Fruit fly (Drosophila melanogaster) whole organism, pupa: ENCODE results near the gene qm.

Experiments used
- CG10348 ChIP-seq: fragments of 200-800 bp; sonication (Bioruptor generic); IDR thresholded peaks from 2 replicates; pipeline ENCODE4 v1.3.6; 2022; ENCODE audit warnings: missing biosample characterization, missing genetic modification characterization
- CG12605 ChIP-seq: fragments of 200-800 bp; sonication (Bioruptor generic); IDR thresholded peaks from 2 replicates; pipeline ENCODE4 v1.3.6; 2022; ENCODE audit warnings: missing biosample characterization, missing genetic modification characterization
- CG13204 ChIP-seq: fragments of 200-800 bp; sonication (Bioruptor generic); optimal IDR thresholded peaks from 2 replicates; lab custom pipeline; 2018; ENCODE audit warnings: missing biosample characterization, mild to moderate bottlenecking, missing genetic modification characterization, moderate library complexity
- CG14655 ChIP-seq: fragments of 200-800 bp; sonication (Bioruptor generic); optimal IDR thresholded peaks from 3 replicates; lab custom pipeline; 2017; ENCODE audit warnings: mild to moderate bottlenecking, missing biosample characterization, missing genetic modification reagents, missing genetic modification characterization
- CG15710 ChIP-seq: fragments of 200-800 bp; sonication (Bioruptor generic); optimal IDR thresholded peaks from 2 replicates; lab custom pipeline; 2018; ENCODE audit warnings: missing biosample characterization, mild to moderate bottlenecking, missing genetic modification characterization, moderate library complexity
- CG17806 ChIP-seq: fragments of 200-800 bp; sonication (Bioruptor generic); optimal IDR thresholded peaks from 2 replicates; lab custom pipeline; 2018; ENCODE audit warnings: missing biosample characterization, mild to moderate bottlenecking, missing genetic modification characterization, moderate library complexity
- CG32121 ChIP-seq: fragments of 200-800 bp; sonication (Bioruptor generic); IDR thresholded peaks from 2 replicates; pipeline ENCODE4 v1.3.6; 2022; ENCODE audit warnings: missing biosample characterization, missing genetic modification characterization
- CG34367 ChIP-seq: fragments of 200-800 bp; sonication (Bioruptor generic); optimal IDR thresholded peaks from 2 replicates; lab custom pipeline; 2018; ENCODE audit warnings: missing biosample characterization, mild to moderate bottlenecking, missing genetic modification characterization
- CG4496 ChIP-seq: fragments of 200-800 bp; sonication (Bioruptor generic); IDR thresholded peaks from 3 replicates; pipeline ENCODE4 v1.3.6; 2022; ENCODE audit warnings: missing biosample characterization, missing genetic modification characterization
- CG8159 ChIP-seq: fragments of 200-800 bp; sonication (Bioruptor generic); optimal IDR thresholded peaks from 3 replicates; lab custom pipeline; 2018; ENCODE audit warnings: missing biosample characterization, mild to moderate bottlenecking, missing genetic modification characterization, moderate library complexity
- CG8301 ChIP-seq: fragments of 200-800 bp; sonication (Bioruptor generic); optimal IDR thresholded peaks from 2 replicates; lab custom pipeline; 2018; ENCODE audit warnings: missing biosample characterization, mild to moderate bottlenecking, missing genetic modification characterization
- CG9948 ChIP-seq: fragments of 200-800 bp; sonication (Bioruptor generic); optimal IDR thresholded peaks from 2 replicates; lab custom pipeline; 2018; ENCODE audit warnings: missing biosample characterization, mild to moderate bottlenecking, missing genetic modification characterization, moderate library complexity
- D1 ChIP-seq: fragments of 200-800 bp; sonication (Bioruptor generic); optimal IDR thresholded peaks from 2 replicates; lab custom pipeline; 2018; ENCODE audit warnings: missing biosample characterization, mild to moderate bottlenecking, missing genetic modification characterization, moderate library complexity
- EcR ChIP-seq: fragments of 200-800 bp; sonication (Bioruptor generic); optimal IDR thresholded peaks from 3 replicates; lab custom pipeline; 2019; ENCODE audit warnings: missing biosample characterization, missing genetic modification characterization, mild to moderate bottlenecking, moderate library complexity, missing genetic modification reagents
- Ets98B ChIP-seq: fragments of 200-800 bp; sonication (Bioruptor generic); IDR thresholded peaks from 2 replicates; pipeline ENCODE4 v1.3.6; 2022; ENCODE audit warnings: missing biosample characterization, missing genetic modification characterization
- Pif1A ChIP-seq: fragments of 200-800 bp; sonication (Bioruptor generic); optimal IDR thresholded peaks from 3 replicates; lab custom pipeline; 2016; ENCODE audit warnings: missing biosample characterization, missing genetic modification characterization
- Pif1B ChIP-seq: fragments of 200-800 bp; sonication (Bioruptor generic); optimal IDR thresholded peaks from 3 replicates; lab custom pipeline; 2016; ENCODE audit warnings: missing biosample characterization, missing genetic modification characterization
- Snoo ChIP-seq: fragments of 200-800 bp; sonication (Bioruptor generic); optimal IDR thresholded peaks from 3 replicates; lab custom pipeline; 2017; ENCODE audit warnings: missing biosample characterization, mild to moderate bottlenecking, missing genetic modification characterization, inconsistent platforms
- fd96Ca ChIP-seq: fragments of 200-800 bp; sonication (Bioruptor generic); IDR thresholded peaks from 3 replicates; pipeline ENCODE4 v1.3.6; 2022; ENCODE audit warnings: missing biosample characterization, missing genetic modification characterization
- gl ChIP-seq: fragments of 200-800 bp; sonication (Bioruptor generic); optimal IDR thresholded peaks from 2 replicates; lab custom pipeline; 2018; ENCODE audit warnings: missing biosample characterization, mild to moderate bottlenecking, missing genetic modification characterization
- rn ChIP-seq: fragments of 200-800 bp; sonication (Bioruptor generic); IDR thresholded peaks from 2 replicates; pipeline ENCODE4 v1.3.6; 2022; ENCODE audit warnings: missing biosample characterization, missing genetic modification characterization

Gene qm

dm6 chr3L:7387814-7388213 is 39.7 kb downstream of the qm start, which contains the start of gene CG8564:
CG8564 (minus strand) TSS chr3L:7387914.
- TF ChIP-seq D1 (tag; lab: Kevin White, UChicago), result no peak

- no peak for TF ChIP-seq CG8301 (tag; lab: Kevin White, UChicago)
- no peak for TF ChIP-seq CG34367 (tag; lab: Kevin White, UChicago)
- TF ChIP-seq CG17806 (tag; lab: Kevin White, UChicago), result no peak
- TF ChIP-seq D1 (tag; lab: Kevin White, UChicago), result no peak
- no peak for TF ChIP-seq CG10348 (GFP tag; lab: Robert Waterston, UW)
- TF ChIP-seq CG32121, result no peak
- no peak for TF ChIP-seq EcR (GFP tag; lab: Kevin White, UChicago)
- no peak for TF ChIP-seq CG8159 (tag; lab: Kevin White, UChicago)
- no peak for TF ChIP-seq rn (GFP tag; lab: Robert Waterston, UW)
- TF ChIP-seq fd96Ca, result no peak
- no peak for TF ChIP-seq CG4496 (GFP tag; lab: Robert Waterston, UW)
- TF ChIP-seq CG12605 (GFP tag; lab: Robert Waterston, UW), result no peak
These were observed 41.9 kb downstream of the qm start for dm6 chr3L:7390004-7390403.

dm6 chr3L:7390442-7390841 is 42.3 kb downstream of the qm start, which contains the start of gene CG8563:
CG8563 (plus strand) TSS chr3L:7390742.
- TF ChIP-seq CG34367 (tag; lab: Kevin White, UChicago) (no peak), CG32121 (no peak), CG13204 (no peak), CG15710 (tag; lab: Kevin White, UChicago) (no peak), fd96Ca (no peak), Pif1B (GFP tag; lab: Kevin White, UChicago) (no peak), Ets98B (GFP tag; lab: Robert Waterston, UW) (no peak), CG14655 (GFP tag; lab: Kevin White, UChicago) (no peak), CG8159 (tag; lab: Kevin White, UChicago) (no peak), Pif1A (GFP tag; lab: Kevin White, UChicago) (no peak), CG10348 (GFP tag; lab: Robert Waterston, UW) (no peak), gl (tag; lab: Kevin White, UChicago) (no peak), CG8301 (tag; lab: Kevin White, UChicago) (no peak), Snoo (tag; lab: Kevin White, UChicago) (no peak), CG9948 (tag; lab: Kevin White, UChicago) (no peak), EcR (GFP tag; lab: Kevin White, UChicago) (no peak), D1 (tag; lab: Kevin White, UChicago) (no peak), CG12605 (GFP tag; lab: Robert Waterston, UW) (no peak), CG4496 (GFP tag; lab: Robert Waterston, UW) (no peak), CG17806 (tag; lab: Kevin White, UChicago) (no peak)

DNA sequence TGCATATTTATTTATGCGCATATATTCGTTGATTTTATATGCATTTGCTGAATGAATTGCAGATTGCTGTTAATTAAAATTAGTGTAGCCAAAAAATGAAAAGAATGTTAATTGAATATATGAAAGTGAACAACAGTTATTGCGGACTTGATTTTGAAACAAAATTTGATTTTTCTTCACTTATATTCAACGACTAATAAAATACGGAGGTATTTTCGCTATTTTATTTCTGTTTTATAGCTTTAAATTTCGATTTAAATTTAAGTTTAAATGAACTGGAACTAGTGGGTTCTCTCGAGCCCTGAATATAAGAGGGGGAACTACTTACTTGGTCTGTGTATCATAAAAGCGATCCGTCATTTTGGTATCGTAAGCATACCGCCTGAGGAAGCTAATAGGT is 47.9 kb downstream of the qm start, which contains the start of gene CG32379:
TSS of gene CG32379 (plus strand) at position 301 of the 400 bp plus-strand sequence.
- TF ChIP-seq CG34367 (tag; lab: Kevin White, UChicago) (no peak), Snoo (tag; lab: Kevin White, UChicago) (no peak), gl (tag; lab: Kevin White, UChicago) (no peak), CG4496 (GFP tag; lab: Robert Waterston, UW) (no peak)
- TF ChIP-seq, all 21 proteins: peak for 0

DNA sequence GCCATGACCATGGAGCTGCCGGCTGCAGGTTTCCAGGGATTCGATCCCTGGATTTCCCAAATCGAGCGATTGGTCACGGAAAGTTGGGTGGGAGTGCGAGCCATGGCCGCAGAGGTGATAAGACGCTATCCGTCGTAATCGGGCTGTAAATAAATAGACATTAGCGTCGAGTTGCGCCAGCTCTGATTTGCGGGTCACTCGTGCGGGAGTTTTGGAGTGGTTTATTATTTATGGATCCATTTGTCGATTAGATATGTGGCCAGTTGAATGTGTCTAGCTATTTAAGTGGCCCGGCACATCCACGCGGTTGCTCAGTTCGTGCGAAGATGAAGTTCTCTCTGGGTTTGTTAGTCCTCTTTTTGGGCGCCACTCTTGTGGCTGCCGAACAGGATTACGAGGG is 49.9 kb downstream of the qm start, which contains the start of gene CG8562:
TSS of gene CG8562 (plus strand) at position 307 of the 400 bp plus-strand sequence.
- TF ChIP-seq CG14655 (GFP tag; lab: Kevin White, UChicago) (no peak), Pif1A (GFP tag; lab: Kevin White, UChicago) (no peak), EcR (GFP tag; lab: Kevin White, UChicago) (no peak), CG4496 (GFP tag; lab: Robert Waterston, UW) (no peak), D1 (tag; lab: Kevin White, UChicago) (no peak), CG8301 (tag; lab: Kevin White, UChicago) (no peak), CG13204 (no peak), Ets98B (GFP tag; lab: Robert Waterston, UW) (no peak), CG9948 (tag; lab: Kevin White, UChicago) (no peak), Pif1B (GFP tag; lab: Kevin White, UChicago) (no peak), fd96Ca (no peak), CG8159 (tag; lab: Kevin White, UChicago) (no peak), CG12605 (GFP tag; lab: Robert Waterston, UW) (no peak), rn (GFP tag; lab: Robert Waterston, UW) (no peak), CG32121 (no peak), Snoo (tag; lab: Kevin White, UChicago) (no peak), CG10348 (GFP tag; lab: Robert Waterston, UW) (no peak), gl (tag; lab: Kevin White, UChicago) (no peak)

dm6 chr3L:7399770-7400169 is 51.7 kb downstream of the qm start, which contains the start of gene CG18417:
CG18417 (plus strand) TSS chr3L:7400070.
- TF ChIP-seq D1 (tag; lab: Kevin White, UChicago) (no peak), fd96Ca (no peak), CG15710 (tag; lab: Kevin White, UChicago) (no peak), CG4496 (GFP tag; lab: Robert Waterston, UW) (no peak), CG32121 (no peak), Snoo (tag; lab: Kevin White, UChicago) (no peak), CG8159 (tag; lab: Kevin White, UChicago) (no peak), rn (GFP tag; lab: Robert Waterston, UW) (no peak), CG10348 (GFP tag; lab: Robert Waterston, UW) (no peak), EcR (GFP tag; lab: Kevin White, UChicago) (no peak), CG8301 (tag; lab: Kevin White, UChicago) (no peak), CG34367 (tag; lab: Kevin White, UChicago) (no peak), Ets98B (GFP tag; lab: Robert Waterston, UW) (no peak), gl (tag; lab: Kevin White, UChicago) (no peak), CG17806 (tag; lab: Kevin White, UChicago) (no peak), CG12605 (GFP tag; lab: Robert Waterston, UW) (no peak), CG9948 (tag; lab: Kevin White, UChicago) (no peak), Pif1B (GFP tag; lab: Kevin White, UChicago) (no peak)
